Fruit fly (Drosophila melanogaster): Measurements from ENCODE around the gene betaTub97EF.

Gene betaTub97EF

DNA sequence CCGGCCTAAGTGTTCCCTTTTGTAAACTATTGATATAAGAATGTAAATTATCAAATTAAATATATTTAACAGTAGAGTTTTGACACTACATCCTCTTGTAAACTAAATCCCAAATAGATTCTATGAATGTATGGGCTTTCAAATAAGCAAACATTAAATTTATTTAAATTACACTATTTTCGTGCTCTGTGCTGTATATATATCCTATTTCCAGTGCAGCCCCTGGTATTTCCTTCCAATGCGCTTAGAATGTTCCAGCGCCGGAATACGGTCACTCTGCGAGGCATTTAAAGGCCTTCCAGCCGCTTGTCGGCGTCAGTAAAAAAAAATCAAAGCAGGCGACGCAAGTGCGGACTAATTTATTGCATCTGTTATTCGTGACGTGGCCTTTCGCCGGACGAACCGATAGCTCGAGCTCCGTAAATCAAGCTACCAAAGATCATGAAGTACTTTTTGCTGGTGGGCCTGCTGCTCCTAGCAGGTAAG is 39.7 kb downstream of the betaTub97EF start, which contains the start of gene Gp93 (continued):
- TF ChIP-seq TFAM (GFP tag; optimal IDR thresholded peaks at IDR 0.05) (no peak), CG17568 (GFP tag; optimal IDR thresholded peaks at IDR 0.05) (no peak), Kr (GFP tag; optimal IDR thresholded peaks at IDR 0.05) (no peak), CG9932 (GFP tag; IDR thresholded peaks at IDR 0.05) (peak; percentile 73), CG15601 (tag; optimal IDR thresholded peaks at IDR 0.05) (no peak), CG10959 (GFP tag; IDR thresholded peaks at IDR 0.05) (no peak), CG14667 (GFP tag; IDR thresholded peaks at IDR 0.05) (peak; percentile 57), gem (tag; optimal IDR thresholded peaks at IDR 0.05) (no peak), pnt (GFP tag; optimal IDR thresholded peaks at IDR 0.05) (no peak), ems (GFP tag; optimal IDR thresholded peaks at IDR 0.05) (peak; percentile 41), pzg (GFP tag; optimal IDR thresholded peaks at IDR 0.05) (peak; percentile 48), z (GFP tag; IDR thresholded peaks at IDR 0.05) (no peak), Ets65A (GFP tag) (peak; percentile 72), CG14050 (GFP tag; IDR thresholded peaks at IDR 0.05) (0 out of 3 replicates have a peak, but pooled peaks have one; percentile 18), Ets97D (GFP tag; optimal IDR thresholded peaks at IDR 0.05) (peak; percentile 21), CG9437 (GFP tag; optimal IDR thresholded peaks at IDR 0.05) (peak; percentile 31), NfI (GFP tag; optimal IDR thresholded peaks at IDR 0.05) (peak; percentile 59), salm (tag; optimal IDR thresholded peaks at IDR 0.05) (no peak), tna (GFP tag; IDR thresholded peaks at IDR 0.05; ENCODE audit: partially characterized antibody) (0 out of 2 replicates have a peak, but pooled peaks have one; percentile 12), Hsf (GFP tag; optimal IDR thresholded peaks at IDR 0.05) (peak; percentile 53), tap (tag; optimal IDR thresholded peaks at IDR 0.05) (peak; percentile 50), Oaz (GFP tag; IDR thresholded peaks at IDR 0.05) (peak; percentile 21; the same call in 1 of the 2 replicates), CG9609 (GFP tag; optimal IDR thresholded peaks at IDR 0.05) (no peak), kni (GFP tag; optimal IDR thresholded peaks at IDR 0.05) (no peak), CG10321 (GFP tag; IDR thresholded peaks at IDR 0.05) (peak; percentile 33; the same call in 1 of the 2 replicates), CG6175 (GFP tag; IDR thresholded peaks at IDR 0.05) (no peak), CG31441 (GFP tag; IDR thresholded peaks at IDR 0.05) (no peak; the same call in 1 of the 2 replicates), CG9727 (GFP tag; optimal IDR thresholded peaks at IDR 0.05) (peak; percentile 52), CG8924 (tag; optimal IDR thresholded peaks at IDR 0.05) (peak; percentile 70), H15 (GFP tag; IDR thresholded peaks at IDR 0.05) (peak; percentile 45; the same call in 1 of the 3 replicates), hb (GFP tag; IDR thresholded peaks at IDR 0.05; ENCODE audit: partially characterized antibody) (no peak), ken (GFP tag; IDR thresholded peaks at IDR 0.05) (peak; percentile 46; the same call in 1 of the 3 replicates), HLHmδ (GFP tag; optimal IDR thresholded peaks at IDR 0.05) (peak; percentile 46), NC2α (GFP tag; optimal IDR thresholded peaks at IDR 0.05) (peak; percentile 57), NFAT (GFP tag; IDR thresholded peaks at IDR 0.05) (peak; percentile 61), sima (GFP tag; optimal IDR thresholded peaks at IDR 0.05) (no peak), Adf1 (GFP tag; IDR thresholded peaks at IDR 0.05) (peak; percentile 37; the same call in 1 of the 2 replicates), CHES-1-like (GFP tag; optimal IDR thresholded peaks at IDR 0.05) (peak; percentile 55), pho (GFP tag; optimal IDR thresholded peaks at IDR 0.05) (peak; percentile 15), sqz (GFP tag; optimal IDR thresholded peaks at IDR 0.05) (peak; percentile 95), Meics (GFP tag; optimal IDR thresholded peaks at IDR 0.05) (peak; percentile 53), Dref (GFP tag; IDR thresholded peaks at IDR 0.05) (peak; percentile 19; the same call in 1 of the 2 replicates), CG10431 (GFP tag; optimal IDR thresholded peaks at IDR 0.05) (no peak), da (GFP tag; optimal IDR thresholded peaks at IDR 0.05) (no peak), zen (tag; optimal IDR thresholded peaks at IDR 0.05) (peak; percentile 33), bsh (GFP tag; optimal IDR thresholded peaks at IDR 0.05) (peak; percentile 20 to 53), CG1792 (GFP tag; optimal IDR thresholded peaks at IDR 0.05) (no peak), CG17361 (GFP tag; IDR thresholded peaks at IDR 0.05) (peak; percentile 85), gcm (GFP tag; optimal IDR thresholded peaks at IDR 0.05) (no peak), pb (GFP tag; optimal IDR thresholded peaks at IDR 0.05) (no peak), CG12744 (GFP tag; optimal IDR thresholded peaks at IDR 0.05) (no peak)
